Worm (Caenorhabditis elegans): ENCODE measurements around the gene acs-4.

DNA sequence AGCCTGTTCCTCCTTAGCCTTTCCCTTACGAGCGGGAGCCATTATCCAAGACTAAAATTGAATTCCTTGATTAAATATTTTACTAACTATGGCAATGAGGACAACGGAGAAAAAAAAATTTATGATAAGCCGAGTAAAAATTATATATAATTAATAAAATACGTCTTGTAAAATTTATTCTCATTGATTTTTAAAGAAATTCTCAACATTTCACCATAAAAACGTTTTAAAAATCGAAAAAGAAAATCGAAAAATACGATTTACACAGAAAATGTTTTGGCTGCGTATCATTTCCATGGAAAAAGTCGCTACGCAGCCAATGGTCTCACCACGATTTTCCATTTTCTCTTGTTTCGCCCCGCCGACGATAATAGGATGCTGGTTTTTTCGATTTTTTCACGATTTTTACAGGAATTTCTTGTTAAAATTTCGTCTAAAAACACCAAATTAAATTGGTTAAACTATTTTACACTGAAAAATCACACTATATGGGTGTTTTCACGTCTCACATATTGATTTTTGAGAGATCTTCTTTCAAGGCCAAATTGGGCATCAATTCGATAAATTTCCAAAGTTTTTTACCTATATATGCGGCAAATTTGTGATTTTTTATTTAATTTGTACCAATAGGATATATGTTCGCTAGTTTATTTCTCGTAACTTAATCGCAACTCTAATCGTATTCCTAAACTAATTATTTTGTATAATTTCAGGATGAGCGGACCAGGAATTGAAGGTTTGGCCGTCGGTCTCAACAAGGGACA lies 12.1 kb downstream of the acs-4 start, which contains the start of the genes rps-14 and rpl-36:
- TF ChIP-seq unc-98 (GFP tag; IDR thresholded peaks at IDR 0.05) (no peak), jun-1 (tag; optimal IDR thresholded peaks at IDR 0.05) (peak; percentile 86), F16B12.6 (tag; optimal IDR thresholded peaks at IDR 0.05) (peak; percentile 69), dpl-1 (GFP tag; optimal IDR thresholded peaks at IDR 0.05) (peak; percentile 83 to 86 (median 86)), snpc-4 (tag; optimal IDR thresholded peaks at IDR 0.05) (peak; percentile 82), hlh-17 (GFP tag; optimal IDR thresholded peaks at IDR 0.05; ENCODE audit: borderline replicate concordance) (no peak), fos-1 (tag; optimal IDR thresholded peaks at IDR 0.05) (peak; percentile 84), nhr-237 (tag; optimal IDR thresholded peaks at IDR 0.05) (peak; percentile 74), nhr-11 (tag; optimal IDR thresholded peaks at IDR 0.05) (peak; percentile 30), fkh-10 (GFP tag; optimal IDR thresholded peaks at IDR 0.05) (peak; percentile 66), zag-1 (tag; optimal IDR thresholded peaks at IDR 0.05) (peak; percentile 51), elt-3 (tag; optimal IDR thresholded peaks at IDR 0.05) (peak in 3 of 6 experiments; percentile 76 to 94 (median 88))
